Worm (Caenorhabditis elegans) whole organism, L2 larva: ENCODE data around the gene irld-42.

Source experiments
- C34F6.9 ChIP-seq: fragments of 150-350 bp; optimal IDR thresholded peaks from 2 replicates; lab custom pipeline; 2014; ENCODE audit warnings: missing biosample characterization, missing genetic modification characterization
- F13H6.1 ChIP-seq: sonication (generic microtip); optimal IDR thresholded peaks from 2 replicates; lab custom pipeline; 2016; ENCODE audit warnings: missing genetic modification characterization, missing compliant biosample characterization
- R02D3.7 ChIP-seq: fragments of 150-350 bp; optimal IDR thresholded peaks from 2 replicates; lab custom pipeline; 2014; ENCODE audit warnings: missing biosample characterization, missing genetic modification characterization
- Y55F3AM.14 ChIP-seq: fragments of 200-800 bp; sonication (Bioruptor generic); optimal IDR thresholded peaks from 2 replicates; lab custom pipeline; 2018; ENCODE audit warnings: mild to moderate bottlenecking, missing genetic modification characterization, missing compliant biosample characterization
- ZK546.5 ChIP-seq: sonication (generic microtip); optimal IDR thresholded peaks from 2 replicates; lab custom pipeline; 2017; ENCODE audit warnings: missing biosample characterization, missing genetic modification characterization
- alr-1 ChIP-seq: fragments of 150-350 bp; optimal IDR thresholded peaks from 2 replicates; lab custom pipeline; 2014; ENCODE audit warnings: missing biosample characterization, missing genetic modification characterization
- aly-2 ChIP-seq: fragments of 150-350 bp; optimal IDR thresholded peaks from 2 replicates; lab custom pipeline; 2014; ENCODE audit warnings: missing biosample characterization, missing genetic modification characterization
- crh-2 ChIP-seq: sonication (generic microtip); optimal IDR thresholded peaks from 2 replicates; lab custom pipeline; 2017; ENCODE audit warnings: missing biosample characterization, missing genetic modification characterization
- dmd-4 ChIP-seq: sonication (generic microtip); optimal IDR thresholded peaks from 2 replicates; lab custom pipeline; 2017; ENCODE audit warnings: missing biosample characterization, missing genetic modification characterization
- egl-27 ChIP-seq: sonication (generic microtip); optimal IDR thresholded peaks from 3 replicates; lab custom pipeline; 2017; ENCODE audit warnings: missing biosample characterization, missing genetic modification reagents, missing genetic modification characterization
- elt-1 ChIP-seq: fragments of 150-350 bp; optimal IDR thresholded peaks from 2 replicates; lab custom pipeline; 2014; ENCODE audit warnings: missing biosample characterization, missing genetic modification characterization
- elt-3 ChIP-seq: sonication (generic microtip); optimal IDR thresholded peaks from 2 replicates; lab custom pipeline; 2017; ENCODE audit warnings: missing biosample characterization, missing genetic modification characterization
- fos-1 ChIP-seq: fragments of 150-350 bp; optimal IDR thresholded peaks from 2 replicates; lab custom pipeline; 2014; ENCODE audit warnings: missing biosample characterization, missing genetic modification characterization
- gmeb-1 ChIP-seq: fragments of 150-350 bp; optimal IDR thresholded peaks from 2 replicates; lab custom pipeline; 2014; ENCODE audit warnings: missing biosample characterization, missing genetic modification characterization
- lin-13 ChIP-seq: fragments of 150-350 bp; optimal IDR thresholded peaks from 2 replicates; lab custom pipeline; 2014; ENCODE audit warnings: missing biosample characterization, missing genetic modification reagents, missing genetic modification characterization
- mab-5 ChIP-seq: fragments of 150-350 bp; optimal IDR thresholded peaks from 2 replicates; lab custom pipeline; 2014; ENCODE audit warnings: missing biosample characterization, missing genetic modification characterization
- mbf-1 ChIP-seq: sonication (generic microtip); optimal IDR thresholded peaks from 2 replicates; lab custom pipeline; 2017; ENCODE audit warnings: missing biosample characterization, missing genetic modification characterization
- mdl-1 ChIP-seq, 2 experiments: fragments of 150-350 bp in 1 of 2; sonication (generic microtip) in 1 of 2; optimal IDR thresholded peaks; 2 replicates each; lab custom pipeline; 2017; ENCODE audit warnings: missing biosample characterization in 2 of 2, missing genetic modification characterization in 2 of 2
- nhr-10 ChIP-seq: sonication (generic microtip); optimal IDR thresholded peaks from 2 replicates; lab custom pipeline; 2017; ENCODE audit warnings: missing biosample characterization, missing genetic modification characterization
- nhr-11 ChIP-seq: fragments of 150-350 bp; optimal IDR thresholded peaks from 2 replicates; lab custom pipeline; 2014; ENCODE audit warnings: missing biosample characterization, missing genetic modification characterization
- nhr-129 ChIP-seq: fragments of 150-350 bp; optimal IDR thresholded peaks from 2 replicates; lab custom pipeline; 2014; ENCODE audit warnings: missing biosample characterization, missing genetic modification characterization
- nhr-23 ChIP-seq: fragments of 150-350 bp; optimal IDR thresholded peaks from 2 replicates; lab custom pipeline; 2014; ENCODE audit warnings: missing biosample characterization, missing genetic modification reagents, missing genetic modification characterization
- nhr-25 ChIP-seq: fragments of 150-350 bp; sonication (generic microtip); optimal IDR thresholded peaks from 3 replicates; lab custom pipeline; 2014; ENCODE audit warnings: missing biosample characterization, missing genetic modification characterization
- nhr-6 ChIP-seq: fragments of 150-350 bp; optimal IDR thresholded peaks from 2 replicates; lab custom pipeline; 2014; ENCODE audit warnings: missing biosample characterization, missing genetic modification characterization
- nhr-77 ChIP-seq: fragments of 150-350 bp; optimal IDR thresholded peaks from 2 replicates; lab custom pipeline; 2014; ENCODE audit warnings: missing biosample characterization, missing genetic modification characterization
- peb-1 ChIP-seq: fragments of 150-350 bp; optimal IDR thresholded peaks from 2 replicates; lab custom pipeline; 2014; ENCODE audit warnings: missing biosample characterization, missing genetic modification characterization
- skn-1 ChIP-seq: sonication (generic microtip); optimal IDR thresholded peaks from 2 replicates; lab custom pipeline; 2017; ENCODE audit warnings: missing biosample characterization, missing genetic modification characterization
- sma-3 ChIP-seq: sonication (generic microtip); optimal IDR thresholded peaks from 2 replicates; lab custom pipeline; 2016; ENCODE audit warnings: missing genetic modification reagents, missing genetic modification characterization, missing compliant biosample characterization
- sma-9 ChIP-seq, 2 experiments: fragments of 150-350 bp in 1 of 2; sonication (generic microtip) in 1 of 2; optimal IDR thresholded peaks; 2 replicates each; lab custom pipeline; 2014 to 2016; ENCODE audit warnings: missing genetic modification characterization in 2 of 2, mild to moderate bottlenecking in 1 of 2, missing biosample characterization in 1 of 2, missing compliant biosample characterization in 1 of 2, missing genetic modification reagents in 1 of 2, moderate library complexity in 1 of 2
- snpc-4 ChIP-seq: fragments of 150-350 bp; optimal IDR thresholded peaks from 2 replicates; lab custom pipeline; 2014; ENCODE audit warnings: missing biosample characterization, missing genetic modification characterization
- unc-55 ChIP-seq: fragments of 150-350 bp; sonication (generic microtip); optimal IDR thresholded peaks from 3 replicates; lab custom pipeline; 2014; ENCODE audit warnings: missing biosample characterization, missing genetic modification reagents, missing genetic modification characterization
- unc-62 ChIP-seq: fragments of 150-350 bp; optimal IDR thresholded peaks from 2 replicates; lab custom pipeline; 2014; ENCODE audit warnings: missing biosample characterization, missing genetic modification reagents, missing genetic modification characterization

Gene irld-42

ce11 chrV:1624340-1624739 lies 44.0 kb upstream of the irld-42 start, which contains the start of gene nhr-110:
nhr-110 (minus strand) TSS chrV:1624440.
- no peak for TF ChIP-seq Y55F3AM.14 (GFP tag; lab: Kevin White, UChicago)
- TF ChIP-seq crh-2 (tag; lab: Kevin White, UChicago) = no peak
- TF ChIP-seq sma-9 (GFP tag; optimal IDR thresholded peaks at IDR 0.05; lab: Kevin White, UChicago) = no peak
- no peak for TF ChIP-seq sma-9 (tag; optimal IDR thresholded peaks at IDR 0.05; lab: Kevin White, UChicago)
- TF ChIP-seq F13H6.1 (tag; lab: Kevin White, UChicago) = no peak
- TF ChIP-seq unc-62 (GFP tag; lab: Kevin White, UChicago) = no peak
- no peak for TF ChIP-seq elt-1 (tag; lab: Kevin White, UChicago)

DNA sequence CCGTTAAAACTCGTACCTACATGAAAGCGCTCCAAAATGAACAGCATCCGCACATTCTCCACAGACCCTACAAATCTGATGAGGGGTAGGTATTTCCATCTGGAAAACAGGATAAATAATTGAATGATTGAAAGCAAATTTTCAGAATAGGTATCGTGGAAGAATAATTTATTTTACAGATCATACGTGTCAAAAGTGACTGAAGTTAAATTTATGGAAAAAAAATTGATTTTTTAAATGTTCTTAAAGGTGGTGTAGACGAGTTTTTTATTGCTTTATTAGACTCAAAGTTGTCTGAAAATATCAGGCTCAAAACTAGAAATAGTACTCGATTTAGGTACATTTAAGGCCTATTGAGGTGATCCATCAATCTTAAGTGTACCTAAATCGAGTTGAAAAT lies 41.6 kb upstream of the irld-42 start, which contains the start of gene nhr-237:
Gene nhr-237 (minus strand): TSS at position 101 of the 400 bp plus-strand sequence.
- TF ChIP-seq nhr-77 (tag; lab: Kevin White, UChicago) (no peak), gmeb-1 (no peak), C34F6.9 (tag; lab: Kevin White, UChicago) (no peak), lin-13 (GFP tag; lab: Kevin White, UChicago) (no peak), mab-5 (no peak), aly-2 (tag; lab: Kevin White, UChicago) (no peak), egl-27 (tag; lab: Kevin White, UChicago) (no peak), elt-1 (tag; lab: Kevin White, UChicago) (no peak)
- TF ChIP-seq, all 48 proteins: peak for 0

DNA sequence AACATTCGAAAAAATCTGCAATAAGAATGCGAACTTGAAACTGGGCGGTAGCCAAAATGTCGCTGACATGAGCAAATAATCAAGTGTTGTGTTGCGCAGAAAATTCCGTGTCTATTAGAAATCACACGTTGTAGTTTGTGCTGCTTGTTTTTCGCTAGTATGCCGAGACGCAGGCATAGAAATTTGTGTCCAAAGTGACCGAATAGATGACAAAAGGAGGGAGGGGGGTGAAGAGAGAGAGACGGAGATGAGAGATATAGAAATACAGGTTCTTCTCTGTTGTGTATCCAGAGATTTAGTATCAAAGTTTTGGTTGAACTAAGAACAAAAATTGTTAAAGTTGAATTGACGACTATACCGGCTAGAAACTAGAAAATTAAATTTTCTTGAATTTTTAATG lies 41.0 kb upstream of the irld-42 start:
- TF ChIP-seq fos-1 (tag; lab: Kevin White, UChicago) (peak; percentile 35), sma-3 (GFP tag; lab: Kevin White, UChicago) (peak; percentile 49), F13H6.1 (tag; lab: Kevin White, UChicago) (peak; percentile 84), gmeb-1 (no peak), nhr-25 (peak; percentile 69), egl-27 (tag; lab: Kevin White, UChicago) (peak; percentile 57), crh-2 (tag; lab: Kevin White, UChicago) (peak; percentile 44), nhr-129 (peak; percentile 76), R02D3.7 (tag; lab: Kevin White, UChicago) (no peak), sma-9 (GFP tag; optimal IDR thresholded peaks at IDR 0.05; lab: Kevin White, UChicago) (peak; percentile 56), sma-9 (tag; optimal IDR thresholded peaks at IDR 0.05; lab: Kevin White, UChicago) (no peak)

- TF ChIP-seq dmd-4 (tag; lab: Kevin White, UChicago) = no peak
- TF ChIP-seq ZK546.5 (tag; lab: Kevin White, UChicago) = no peak
- peak; percentile 93 for TF ChIP-seq nhr-129
- peak; percentile 84 for TF ChIP-seq nhr-77 (tag; lab: Kevin White, UChicago)
- TF ChIP-seq mbf-1 = no peak
Measured at ce11 chrV:1629329-1629728, 39.0 kb upstream of the irld-42 start, which contains the start of gene nhr-238. nhr-238 (minus strand) TSS chrV:1629432.

- TF ChIP-seq skn-1 (no peak), nhr-23 (tag; lab: Kevin White, UChicago) (no peak), aly-2 (tag; lab: Kevin White, UChicago) (no peak), fos-1 (tag; lab: Kevin White, UChicago) (no peak), elt-3 (no peak), nhr-6 (tag; lab: Kevin White, UChicago) (no peak), egl-27 (tag; lab: Kevin White, UChicago) (no peak), F13H6.1 (tag; lab: Kevin White, UChicago) (no peak), snpc-4 (tag; lab: Kevin White, UChicago) (no peak), alr-1 (tag; lab: Kevin White, UChicago) (no peak), peb-1 (tag; lab: Kevin White, UChicago) (no peak), nhr-129 (no peak), lin-13 (GFP tag; lab: Kevin White, UChicago) (no peak), mdl-1 (tag; optimal IDR thresholded peaks at IDR 0.05; lab: Kevin White, UChicago) (no peak), nhr-11 (tag; lab: Kevin White, UChicago) (no peak), unc-55 (GFP tag; lab: Kevin White, UChicago) (no peak), nhr-10 (tag; lab: Kevin White, UChicago) (no peak), R02D3.7 (tag; lab: Kevin White, UChicago) (no peak), nhr-77 (tag; lab: Kevin White, UChicago) (no peak)
Measured at ce11 chrV:1631148-1631547, 37.2 kb upstream of the irld-42 start, which contains the start of gene Y46H3D.8. Y46H3D.8 (minus strand) TSS chrV:1631248.
